Fruit fly (Drosophila melanogaster) Kc167 (cell line): ENCODE data around the gene CG18233.

Source experiments
- Myc ChIP-seq: fragments of >200 bp; optimal IDR thresholded peaks from 2 replicates; lab custom pipeline; 2017; ENCODE audit warnings: missing external identifiers
- insv ChIP-seq: fragments of >200 bp; optimal IDR thresholded peaks from 3 replicates; lab custom pipeline; 2018; ENCODE audit warnings: missing external identifiers
- psq ChIP-seq: fragments of >200 bp; optimal IDR thresholded peaks from 2 replicates; lab custom pipeline; 2017; ENCODE audit warnings: missing external identifiers

- TF ChIP-seq psq (lab: Kevin White, UChicago) (no peak), insv (no peak), Myc (lab: Kevin White, UChicago) (no peak)
Observed at dm6 chr3L:18617893-18618577, 12.8 kb downstream of the CG18233 start, which contains the start of the genes CG13380 and CG4174.
